Fruit fly (Drosophila melanogaster): Measurements from ENCODE around the gene Tsp26A.
A peak's percentile ranks its signal among the peaks of the same experiment; 100 is the strongest.

The Tsp26A gene

DNA sequence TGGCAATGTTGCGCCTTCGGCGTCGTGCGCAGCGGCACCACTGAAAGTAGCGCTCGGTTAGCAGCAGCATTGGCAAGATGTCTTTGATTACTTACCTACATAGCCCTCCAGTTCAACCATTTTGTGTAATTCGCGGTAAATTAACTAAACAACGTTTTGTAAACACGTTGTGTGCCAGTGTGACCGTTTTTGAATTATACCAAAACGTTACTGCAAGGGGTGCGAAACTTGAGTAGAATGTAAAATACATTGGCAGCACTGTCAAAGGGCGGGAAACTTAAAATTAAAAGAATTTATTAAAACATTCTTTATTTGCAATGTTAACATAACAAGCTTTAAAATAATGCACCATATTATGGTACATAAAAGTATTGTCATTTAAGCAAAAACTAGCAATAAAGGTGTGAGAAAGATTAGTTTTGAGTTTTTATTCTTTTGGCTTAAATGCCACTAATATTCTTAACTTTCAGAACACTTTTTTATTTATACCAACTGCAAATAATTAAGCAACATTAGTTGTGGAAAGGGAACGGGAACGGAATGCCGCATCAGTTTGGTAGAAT, 24.4 kb downstream of the Tsp26A start, which contains the start of gene CG9107 (continued):
- TF ChIP-seq ham (GFP tag; IDR thresholded peaks at IDR 0.05) (no peak), pita (GFP tag; optimal IDR thresholded peaks at IDR 0.05) (peak; percentile 28), CG34224 (GFP tag; IDR thresholded peaks at IDR 0.05; ENCODE audit: partially characterized antibody) (0 out of 3 replicates have a peak, but pooled peaks have one; percentile 16), CG17359 (tag; optimal IDR thresholded peaks at IDR 0.05) (peak; percentile 3), CG4617 (GFP tag; optimal IDR thresholded peaks at IDR 0.05; ENCODE audit: borderline replicate concordance) (peak; percentile 47), CG13287 (GFP tag; IDR thresholded peaks at IDR 0.05; ENCODE audit: partially characterized antibody) (peak; percentile 32; the same call in 1 of the 2 replicates), CG9437 (GFP tag; optimal IDR thresholded peaks at IDR 0.05) (peak; percentile 90), CG1603 (tag; optimal IDR thresholded peaks at IDR 0.05) (peak; percentile 71), CHES-1-like (GFP tag; optimal IDR thresholded peaks at IDR 0.05) (peak; percentile 32), Lim3 (GFP tag; IDR thresholded peaks at IDR 0.05) (no peak), CG17912 (GFP tag; optimal IDR thresholded peaks at IDR 0.05) (no peak), zen (tag; optimal IDR thresholded peaks at IDR 0.05) (peak; percentile 22), CG5953 (GFP tag; IDR thresholded peaks at IDR 0.05) (no peak), CG6654 (GFP tag; optimal IDR thresholded peaks at IDR 0.05) (no peak), Max (GFP tag; optimal IDR thresholded peaks at IDR 0.05) (peak; percentile 47), CG3847 (GFP tag; IDR thresholded peaks at IDR 0.05) (peak; percentile 24; the same call in 1 of the 2 replicates), phol (tag; optimal IDR thresholded peaks at IDR 0.05) (peak; percentile 63), CG2712 (tag; optimal IDR thresholded peaks at IDR 0.05) (peak; percentile 6), CG12391 (tag; optimal IDR thresholded peaks at IDR 0.05) (no peak), D19A (tag; optimal IDR thresholded peaks at IDR 0.05) (peak; percentile 36), CG10267 (tag; optimal IDR thresholded peaks at IDR 0.05) (peak; percentile 34), CG12659 (GFP tag; optimal IDR thresholded peaks at IDR 0.05) (peak; percentile 10), CG9797 (GFP tag; optimal IDR thresholded peaks at IDR 0.05) (peak; percentile 89), Myb (GFP tag; optimal IDR thresholded peaks at IDR 0.05) (peak; percentile 78), Sry-δ (GFP tag; optimal IDR thresholded peaks at IDR 0.05) (peak; percentile 18), CG17829 (tag; optimal IDR thresholded peaks at IDR 0.05) (peak; percentile 36), sens (GFP tag) (no peak), CG34422 (GFP tag; IDR thresholded peaks at IDR 0.05) (0 out of 3 replicates have a peak, but pooled peaks have one; percentile 38), CG31441 (GFP tag; IDR thresholded peaks at IDR 0.05) (0 out of 2 replicates have a peak, but pooled peaks have one; percentile 11), dm (GFP tag; optimal IDR thresholded peaks at IDR 0.05) (peak; percentile 92), Dip3 (GFP tag; optimal IDR thresholded peaks at IDR 0.05) (no peak), Adf1 (GFP tag; IDR thresholded peaks at IDR 0.05) (no peak), CG15514 (GFP tag; optimal IDR thresholded peaks at IDR 0.05) (peak; percentile 39), Bteb2 (GFP tag; optimal IDR thresholded peaks at IDR 0.05) (no peak), amos (GFP tag; IDR thresholded peaks at IDR 0.05; ENCODE audit: partially characterized antibody) (peak; percentile 18; the same call in 1 of the 2 replicates), trem (tag; optimal IDR thresholded peaks at IDR 0.05) (peak; percentile 90), ci (GFP tag; IDR thresholded peaks at IDR 0.05) (peak; percentile 42; the same call in 1 of the 3 replicates), Bgb (GFP tag; IDR thresholded peaks at IDR 0.05; ENCODE audit: partially characterized antibody) (no peak), CG3838 (GFP tag; optimal IDR thresholded peaks at IDR 0.05) (no peak), unc-4 (GFP tag; IDR thresholded peaks at IDR 0.05; ENCODE audit: partially characterized antibody) (no peak), Ets65A (GFP tag) (peak; percentile 69), MBD-R2 (GFP tag; IDR thresholded peaks at IDR 0.05) (peak; percentile 68; the same call in 1 of the 2 replicates)
